Worm (Caenorhabditis elegans): ENCODE measurements around the gene xrn-1.

ce11 chrII:14060439-14060838 lies 8.3 kb upstream of the xrn-1 start, which contains the start of gene W01G7.4:
- TF ChIP-seq ama-1 (optimal IDR thresholded peaks at IDR 0.05), result no peak
- no peak for TF ChIP-seq tbx-11 (GFP tag; IDR thresholded peaks at IDR 0.05)
- TF ChIP-seq tra-4 (tag; optimal IDR thresholded peaks at IDR 0.05), result no peak
